Worm (Caenorhabditis elegans): ENCODE data around the gene C47D12.5.

ce11 chrII:11710771-11711170 is 25.7 kb upstream of the C47D12.5 start:
- TF ChIP-seq pha-2 (tag; optimal IDR thresholded peaks at IDR 0.05), result no peak
- no peak for TF ChIP-seq tbx-2 (tag; optimal IDR thresholded peaks at IDR 0.05)
- TF ChIP-seq ceh-45 (GFP tag; IDR thresholded peaks at IDR 0.05), result no peak
- no peak for TF ChIP-seq odd-2 (tag; optimal IDR thresholded peaks at IDR 0.05)
- no peak for TF ChIP-seq unc-55 (GFP tag; optimal IDR thresholded peaks at IDR 0.05)
- no peak for TF ChIP-seq nhr-11 (tag; optimal IDR thresholded peaks at IDR 0.05)
- TF ChIP-seq elt-2 (tag; optimal IDR thresholded peaks at IDR 0.05), result no peak
- no peak for TF ChIP-seq ceh-6 (GFP tag; optimal IDR thresholded peaks at IDR 0.05)
- no peak for TF ChIP-seq gmeb-2 (tag; optimal IDR thresholded peaks at IDR 0.05)
- no peak for TF ChIP-seq pag-3 (tag; optimal IDR thresholded peaks at IDR 0.05; ENCODE audit: borderline replicate concordance)
- TF ChIP-seq pha-4 (tag; optimal IDR thresholded peaks at IDR 0.05), result no peak
- no peak for TF ChIP-seq ceh-18 (tag; optimal IDR thresholded peaks at IDR 0.05)
- no peak for TF ChIP-seq ceh-48 (tag; optimal IDR thresholded peaks at IDR 0.05)

Data from whole organism, late embryonic.